Fruit fly (Drosophila melanogaster) whole organism, wandering third instar larva: Measurements from ENCODE around the gene ND-B14.5A.
A peak's percentile ranks its signal among the peaks of the same experiment; 100 is the strongest.

Experiments
- Abd-B ChIP-seq: fragments of >200 bp; optimal IDR thresholded peaks from 2 replicates; lab custom pipeline; 2017; ENCODE audit warnings: missing biosample characterization, missing genetic modification characterization
- CG32264 ChIP-seq: fragments of 200-800 bp; sonication (Bioruptor generic); optimal IDR thresholded peaks from 2 replicates; lab custom pipeline; 2016; ENCODE audit warnings: missing biosample characterization, missing genetic modification characterization
- CG9705 ChIP-seq: fragments of 200-800 bp; sonication (Bioruptor generic); optimal IDR thresholded peaks from 2 replicates; lab custom pipeline; 2018; ENCODE audit warnings: missing biosample characterization, mild to moderate bottlenecking, missing genetic modification characterization
- CrebA ChIP-seq: fragments of 200-800 bp; sonication (Bioruptor generic); optimal IDR thresholded peaks from 2 replicates; lab custom pipeline; 2016; ENCODE audit warnings: missing biosample characterization, mild to moderate bottlenecking, missing genetic modification characterization, borderline replicate concordance
- Dfd ChIP-seq: fragments of >200 bp; optimal IDR thresholded peaks from 2 replicates; lab custom pipeline; 2017; ENCODE audit warnings: missing biosample characterization, missing genetic modification characterization
- Dif ChIP-seq: fragments of 200-275, 200-300 bp; sonication (Bioruptor generic); optimal IDR thresholded peaks from 2 replicates; lab custom pipeline; 2018; ENCODE audit warnings: missing biosample characterization, missing genetic modification characterization; ENCODE audit not compliant: partially characterized antibody
- GATAd ChIP-seq: sonication (Bioruptor generic); optimal IDR thresholded peaks from 2 replicates; lab custom pipeline; 2016; ENCODE audit warnings: missing biosample characterization, missing genetic modification characterization
- HLH106 ChIP-seq: fragments of 200-800 bp; optimal IDR thresholded peaks from 3 replicates; lab custom pipeline; 2019; ENCODE audit warnings: missing biosample characterization, mild to moderate bottlenecking, missing genetic modification characterization, moderate library complexity
- Hnf4 ChIP-seq: fragments of 200-800 bp; sonication (Bioruptor generic); optimal IDR thresholded peaks from 2 replicates; lab custom pipeline; 2016; ENCODE audit warnings: missing biosample characterization, mild to moderate bottlenecking, missing genetic modification characterization
- Hr78 ChIP-seq: fragments of >200 bp; optimal IDR thresholded peaks from 2 replicates; lab custom pipeline; 2017; ENCODE audit warnings: missing biosample characterization, missing genetic modification characterization
- Hr83 ChIP-seq: fragments of 200-300 bp; sonication (Bioruptor generic); optimal IDR thresholded peaks from 2 replicates; lab custom pipeline; 2016; ENCODE audit warnings: missing biosample characterization, mild to moderate bottlenecking, missing genetic modification characterization, moderate library complexity; ENCODE audit not compliant: poor library complexity, severe bottlenecking
- Jra ChIP-seq: sonication (Bioruptor generic); optimal IDR thresholded peaks from 2 replicates; lab custom pipeline; 2016; ENCODE audit warnings: missing biosample characterization, missing genetic modification characterization
- Mio ChIP-seq: sonication (Bioruptor generic); optimal IDR thresholded peaks from 2 replicates; lab custom pipeline; 2016; ENCODE audit warnings: missing biosample characterization, missing genetic modification characterization
- Myc ChIP-seq: fragments of >200 bp; optimal IDR thresholded peaks from 2 replicates; lab custom pipeline; 2017
- N ChIP-seq: fragments of >200 bp; optimal IDR thresholded peaks from 2 replicates; lab custom pipeline; 2018; ENCODE audit warnings: missing biosample characterization, missing external identifiers, missing genetic modification characterization
- OdsH ChIP-seq: fragments of 200-800 bp; sonication (Bioruptor generic); optimal IDR thresholded peaks from 2 replicates; lab custom pipeline; 2016; ENCODE audit warnings: missing biosample characterization, mild to moderate bottlenecking, missing genetic modification characterization
- Rel ChIP-seq, 2 experiments: fragments of 200-800 bp; sonication (Bioruptor generic) in 1 of 2; optimal IDR thresholded peaks; 2 replicates in 1 of 2; 3 replicates in 1 of 2; lab custom pipeline; 2016 to 2019; ENCODE audit warnings: mild to moderate bottlenecking in 2 of 2, missing biosample characterization in 2 of 2, missing genetic modification characterization in 2 of 2, moderate library complexity in 1 of 2
- Sp1 ChIP-seq: fragments of 200-800 bp; sonication (Bioruptor generic); optimal IDR thresholded peaks from 3 replicates; lab custom pipeline; 2019; ENCODE audit warnings: missing biosample characterization, mild to moderate bottlenecking, missing genetic modification characterization, moderate library complexity
- Vsx2 ChIP-seq: fragments of 200-300, 225-300 bp; sonication (Bioruptor generic); optimal IDR thresholded peaks from 2 replicates; lab custom pipeline; 2018; ENCODE audit warnings: missing biosample characterization, missing genetic modification characterization; ENCODE audit not compliant: partially characterized antibody
- br ChIP-seq: fragments of 200-800 bp; sonication (Bioruptor generic); optimal IDR thresholded peaks from 2 replicates; lab custom pipeline; 2016; ENCODE audit warnings: missing biosample characterization, missing genetic modification characterization
- brk ChIP-seq: fragments of 200-800 bp; sonication (Bioruptor generic); optimal IDR thresholded peaks from 2 replicates; lab custom pipeline; 2016; ENCODE audit warnings: missing biosample characterization, mild to moderate bottlenecking, missing genetic modification characterization
- dl ChIP-seq, 2 experiments: fragments of 175-275, 200-275 bp in 1 of 2; fragments of 200-275 bp in 1 of 2; sonication (Bioruptor generic); optimal IDR thresholded peaks; lab custom pipeline; 2018; ENCODE audit warnings: mild to moderate bottlenecking in 2 of 2, missing biosample characterization in 2 of 2, missing genetic modification characterization in 2 of 2, moderate library complexity in 2 of 2; ENCODE audit not compliant: partially characterized antibody in 2 of 2, insufficient read depth in 1 of 2
- dmrt93B ChIP-seq: fragments of 200-800 bp; sonication (Bioruptor generic); optimal IDR thresholded peaks from 2 replicates; lab custom pipeline; 2018; ENCODE audit warnings: missing biosample characterization, mild to moderate bottlenecking, missing genetic modification characterization
- dsf ChIP-seq: sonication (Bioruptor generic); optimal IDR thresholded peaks from 2 replicates; lab custom pipeline; 2016; ENCODE audit warnings: missing biosample characterization, missing genetic modification characterization, borderline replicate concordance
- ey ChIP-seq: fragments of 200-800 bp; sonication (Bioruptor generic); optimal IDR thresholded peaks from 2 replicates; lab custom pipeline; 2016; ENCODE audit warnings: missing biosample characterization, missing genetic modification characterization
- foxo ChIP-seq, 2 experiments: fragments of 200-800 bp; sonication (Bioruptor generic); optimal IDR thresholded peaks; 2 replicates in 1 of 2; 3 replicates in 1 of 2; lab custom pipeline; 2016 to 2017; ENCODE audit warnings: missing biosample characterization in 2 of 2, missing genetic modification characterization in 2 of 2
- fru ChIP-seq: fragments of 200-800 bp; sonication (Bioruptor generic); optimal IDR thresholded peaks from 3 replicates; lab custom pipeline; 2016; ENCODE audit warnings: missing biosample characterization, mild to moderate bottlenecking, missing genetic modification characterization
- h ChIP-seq: fragments of 200-800 bp; sonication (Bioruptor generic); optimal IDR thresholded peaks from 3 replicates; lab custom pipeline; 2016; ENCODE audit warnings: missing biosample characterization, mild to moderate bottlenecking, missing genetic modification characterization
- jim ChIP-seq: fragments of 175-275, 200-325 bp; sonication (Bioruptor generic); optimal IDR thresholded peaks from 2 replicates; lab custom pipeline; 2016; ENCODE audit warnings: missing biosample characterization, mild to moderate bottlenecking, missing genetic modification characterization
- lola ChIP-seq: fragments of >200 bp; optimal IDR thresholded peaks from 2 replicates; lab custom pipeline; 2017; ENCODE audit warnings: missing biosample characterization, missing genetic modification characterization
- pan ChIP-seq: fragments of >200 bp; optimal IDR thresholded peaks from 2 replicates; lab custom pipeline; 2017
- psq ChIP-seq: fragments of 200-800 bp; sonication (Bioruptor generic); optimal IDR thresholded peaks from 3 replicates; lab custom pipeline; 2017; ENCODE audit warnings: missing biosample characterization, mild to moderate bottlenecking, missing genetic modification characterization, moderate library complexity
- rgr ChIP-seq: fragments of 200-800 bp; sonication (Bioruptor generic); optimal IDR thresholded peaks from 3 replicates; lab custom pipeline; 2016; ENCODE audit warnings: missing biosample characterization, mild to moderate bottlenecking, missing genetic modification characterization
- sage ChIP-seq: fragments of 200-800 bp; sonication (Bioruptor generic); optimal IDR thresholded peaks from 2 replicates; lab custom pipeline; 2016; ENCODE audit warnings: missing biosample characterization, mild to moderate bottlenecking, missing genetic modification characterization
- sv ChIP-seq: fragments of 200-800 bp; sonication (Bioruptor generic); optimal IDR thresholded peaks from 3 replicates; lab custom pipeline; 2016; ENCODE audit warnings: missing biosample characterization, missing genetic modification characterization
- tai ChIP-seq: sonication (Bioruptor generic); optimal IDR thresholded peaks from 2 replicates; lab custom pipeline; 2016; ENCODE audit warnings: missing biosample characterization, missing genetic modification characterization
- usp ChIP-seq: fragments of >200 bp; optimal IDR thresholded peaks from 2 replicates; lab custom pipeline; 2017; ENCODE audit warnings: missing biosample characterization, missing genetic modification characterization
- woc ChIP-seq: sonication (Bioruptor generic); optimal IDR thresholded peaks from 2 replicates; lab custom pipeline; 2016; ENCODE audit warnings: missing biosample characterization, mild to moderate bottlenecking, missing genetic modification characterization

ND-B14.5A gene

DNA sequence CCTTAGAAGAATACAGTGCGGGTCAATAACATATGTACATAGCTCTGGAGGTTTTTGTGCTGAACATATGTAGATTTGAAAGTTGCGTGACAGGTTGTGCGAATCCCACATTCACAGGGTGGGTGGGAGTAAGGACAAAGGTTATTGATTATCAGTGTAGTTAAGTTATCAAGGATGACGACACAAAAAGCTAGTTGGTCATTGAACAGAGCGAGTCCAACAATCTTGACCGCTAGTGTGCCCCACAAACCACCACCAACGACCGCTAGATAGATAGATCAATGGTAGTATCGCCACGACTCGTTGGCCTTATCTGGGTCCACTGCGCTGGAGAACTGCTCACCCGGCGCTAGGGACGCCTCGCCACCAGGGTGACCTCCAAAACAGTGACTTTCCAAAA is 25.8 kb upstream of the ND-B14.5A start:
- TF ChIP-seq usp (GFP tag; lab: Kevin White, UChicago) (no peak), Abd-B (GFP tag; lab: Kevin White, UChicago) (no peak), psq (GFP tag; lab: Kevin White, UChicago) (no peak), GATAd (GFP tag; lab: Kevin White, UChicago) (no peak), fru (GFP tag; lab: Kevin White, UChicago) (no peak)

DNA sequence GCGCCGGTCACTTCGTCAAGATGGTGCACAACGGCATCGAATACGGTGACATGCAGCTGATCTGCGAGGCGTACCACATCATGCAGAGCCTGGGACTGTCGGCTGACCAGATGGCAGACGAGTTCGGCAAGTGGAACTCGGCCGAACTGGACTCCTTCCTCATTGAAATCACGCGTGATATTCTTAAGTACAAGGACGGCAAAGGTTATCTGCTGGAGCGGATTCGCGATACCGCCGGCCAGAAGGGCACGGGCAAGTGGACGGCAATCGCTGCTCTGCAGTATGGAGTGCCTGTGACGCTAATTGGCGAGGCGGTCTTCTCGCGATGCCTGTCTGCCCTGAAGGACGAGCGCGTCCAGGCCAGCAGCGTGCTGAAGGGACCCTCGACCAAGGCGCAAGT is 24.9 kb upstream of the ND-B14.5A start:
- no peak for TF ChIP-seq foxo (GFP tag; optimal IDR thresholded peaks at IDR 0.05; lab: Kevin White, UChicago)
- TF ChIP-seq N (GFP tag; lab: Kevin White, UChicago) = no peak
- no peak for TF ChIP-seq CG32264 (GFP tag; lab: Kevin White, UChicago)
- TF ChIP-seq brk (GFP tag; lab: Kevin White, UChicago) = no peak
- TF ChIP-seq woc (GFP tag; lab: Kevin White, UChicago) = no peak
- no peak for TF ChIP-seq tai
- TF ChIP-seq pan (lab: Kevin White, UChicago) = no peak
- no peak for TF ChIP-seq psq (GFP tag; lab: Kevin White, UChicago)
- no peak for TF ChIP-seq rgr
- no peak for TF ChIP-seq Dfd (GFP tag; lab: Kevin White, UChicago)
- no peak for TF ChIP-seq CrebA (GFP tag; lab: Kevin White, UChicago)
- no peak for TF ChIP-seq h
- TF ChIP-seq Vsx2 (GFP tag; lab: Kevin White, UChicago) = no peak
- TF ChIP-seq Hr78 (GFP tag; lab: Kevin White, UChicago) = no peak
- no peak for TF ChIP-seq CG9705 (GFP tag; lab: Kevin White, UChicago)
- TF ChIP-seq Hnf4 (GFP tag; lab: Kevin White, UChicago) = no peak
- no peak for TF ChIP-seq Dif (GFP tag; lab: Kevin White, UChicago)
- no peak for TF ChIP-seq fru (GFP tag; lab: Kevin White, UChicago)
- TF ChIP-seq ey = no peak
- TF ChIP-seq, all 38 proteins: peak for 0

- TF ChIP-seq GATAd (GFP tag; lab: Kevin White, UChicago) (no peak), psq (GFP tag; lab: Kevin White, UChicago) (no peak), Hr78 (GFP tag; lab: Kevin White, UChicago) (no peak), CG32264 (GFP tag; lab: Kevin White, UChicago) (no peak), Sp1 (GFP tag; lab: Kevin White, UChicago) (no peak), Myc (no peak), HLH106 (tag; lab: Kevin White, UChicago) (no peak), Dfd (GFP tag; lab: Kevin White, UChicago) (no peak), woc (GFP tag; lab: Kevin White, UChicago) (no peak), brk (GFP tag; lab: Kevin White, UChicago) (no peak), tai (no peak), Mio (GFP tag; lab: Kevin White, UChicago) (no peak), h (no peak)
Measured at dm6 chrX:2148671-2149070, 23.7 kb upstream of the ND-B14.5A start.

DNA sequence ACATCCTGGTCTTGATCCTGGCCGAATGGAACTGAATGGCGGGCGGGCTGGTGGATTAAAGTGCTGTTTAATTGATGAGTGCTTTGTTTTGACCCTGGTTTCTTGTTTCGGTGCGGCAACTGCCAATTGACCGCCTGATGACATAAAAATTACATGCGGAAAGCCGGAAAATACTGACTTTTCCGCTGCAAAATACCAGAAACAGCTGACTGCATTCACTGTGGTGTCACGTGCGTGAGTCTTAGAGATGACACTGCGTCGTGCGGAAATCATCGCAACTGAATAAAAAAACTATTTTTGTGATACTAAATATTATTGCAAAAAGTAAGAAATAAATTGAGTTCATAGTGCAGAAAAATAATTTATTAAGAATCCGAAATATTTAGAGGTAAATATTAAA is 22.8 kb upstream of the ND-B14.5A start, which contains the start of gene bcn92:
Gene bcn92 (minus strand): TSS at position 170 of the 400 bp plus-strand sequence.
- TF ChIP-seq Dfd (GFP tag; lab: Kevin White, UChicago) (no peak), dsf (no peak), GATAd (GFP tag; lab: Kevin White, UChicago) (no peak), fru (GFP tag; lab: Kevin White, UChicago) (peak; percentile 37), Hnf4 (GFP tag; lab: Kevin White, UChicago) (no peak), Dif (GFP tag; lab: Kevin White, UChicago) (no peak), jim (GFP tag; lab: Kevin White, UChicago) (no peak), rgr (peak; percentile 43), woc (GFP tag; lab: Kevin White, UChicago) (peak; percentile 87), Rel (GFP tag; optimal IDR thresholded peaks at IDR 0.05; lab: Kevin White, UChicago) (no peak), Rel (tag; optimal IDR thresholded peaks at IDR 0.05; lab: Kevin White, UChicago) (peak; percentile 12), h (peak; percentile 41), br (peak; percentile 29), brk (GFP tag; lab: Kevin White, UChicago) (no peak), usp (GFP tag; lab: Kevin White, UChicago) (no peak), Jra (GFP tag; lab: Kevin White, UChicago) (peak; percentile 51), pan (lab: Kevin White, UChicago) (no peak), Mio (GFP tag; lab: Kevin White, UChicago) (no peak), dl (GFP tag; optimal IDR thresholded peaks at IDR 0.05; lab: Kevin White, UChicago; ENCODE audit: insufficient read depth in 1 of 2, partially characterized antibody in 2 of 2) (no peak), Myc (peak; percentile 5), tai (no peak), Abd-B (GFP tag; lab: Kevin White, UChicago) (no peak), HLH106 (tag; lab: Kevin White, UChicago) (peak; percentile 36), Vsx2 (GFP tag; lab: Kevin White, UChicago) (no peak), CG9705 (GFP tag; lab: Kevin White, UChicago) (no peak), OdsH (peak; percentile 21), sage (GFP tag; lab: Kevin White, UChicago) (no peak), ey (peak; percentile 46), N (GFP tag; lab: Kevin White, UChicago) (no peak), lola (GFP tag; lab: Kevin White, UChicago) (no peak), Hr83 (GFP tag; lab: Kevin White, UChicago) (peak; percentile 21), sv (peak; percentile 46), dmrt93B (GFP tag; lab: Kevin White, UChicago) (no peak), Hr78 (GFP tag; lab: Kevin White, UChicago) (no peak), CG32264 (GFP tag; lab: Kevin White, UChicago) (no peak), psq (GFP tag; lab: Kevin White, UChicago) (no peak), foxo (GFP tag; optimal IDR thresholded peaks at IDR 0.05; lab: Kevin White, UChicago) (peak in 1 of 2 experiments; percentile 42), Sp1 (GFP tag; lab: Kevin White, UChicago) (peak; percentile 36)
